Worm (Caenorhabditis elegans): ENCODE results near the gene zhit-3.

DNA sequence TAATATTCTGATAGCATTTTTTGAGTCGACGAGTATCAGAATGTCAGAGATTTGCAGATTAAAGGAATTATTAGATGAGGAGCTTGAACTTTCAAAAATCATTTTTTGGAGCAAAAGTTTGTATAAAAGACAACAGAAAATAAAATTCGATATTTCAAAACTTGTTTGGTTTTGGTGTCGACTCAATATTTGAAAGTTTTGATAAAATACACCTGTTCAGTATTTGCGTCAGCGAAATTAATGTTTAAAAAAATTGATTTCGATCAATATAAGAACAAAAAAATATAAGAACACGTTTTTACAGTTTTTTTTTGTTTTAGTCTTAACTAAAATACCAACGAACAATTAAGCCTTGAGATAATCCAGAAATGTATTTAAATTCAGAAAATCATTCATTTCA is 8.7 kb upstream of the zhit-3 start, which contains the start of gene C12D8.13:
- TF ChIP-seq ama-1 (optimal IDR thresholded peaks at IDR 0.05) (no peak), ets-7 (tag; optimal IDR thresholded peaks at IDR 0.05) (no peak), hnd-1 (tag; optimal IDR thresholded peaks at IDR 0.05) (no peak)
